Fruit fly (Drosophila melanogaster) whole organism, wandering third instar larva: Measurements from ENCODE around the gene CG33689.

Experiments used
- Myc ChIP-seq: fragments of >200 bp; optimal IDR thresholded peaks from 2 replicates; lab custom pipeline; 2017
- Rel ChIP-seq, 2 experiments: fragments of 200-800 bp; sonication (Bioruptor generic) in 1 of 2; optimal IDR thresholded peaks; 2 replicates in 1 of 2; 3 replicates in 1 of 2; lab custom pipeline; 2016 to 2019; ENCODE audit warnings: mild to moderate bottlenecking in 2 of 2, missing biosample characterization in 2 of 2, missing genetic modification characterization in 2 of 2, moderate library complexity in 1 of 2
- br ChIP-seq: fragments of 200-800 bp; sonication (Bioruptor generic); optimal IDR thresholded peaks from 2 replicates; lab custom pipeline; 2016; ENCODE audit warnings: missing biosample characterization, missing genetic modification characterization
- h ChIP-seq: fragments of 200-800 bp; sonication (Bioruptor generic); optimal IDR thresholded peaks from 3 replicates; lab custom pipeline; 2016; ENCODE audit warnings: missing biosample characterization, mild to moderate bottlenecking, missing genetic modification characterization
- lola ChIP-seq: fragments of >200 bp; optimal IDR thresholded peaks from 2 replicates; lab custom pipeline; 2017; ENCODE audit warnings: missing biosample characterization, missing genetic modification characterization
- psq ChIP-seq: fragments of 200-800 bp; sonication (Bioruptor generic); optimal IDR thresholded peaks from 3 replicates; lab custom pipeline; 2017; ENCODE audit warnings: missing biosample characterization, mild to moderate bottlenecking, missing genetic modification characterization, moderate library complexity

- TF ChIP-seq Rel (GFP tag; optimal IDR thresholded peaks at IDR 0.05; lab: Kevin White, UChicago), result no peak
- no peak for TF ChIP-seq Rel (tag; optimal IDR thresholded peaks at IDR 0.05; lab: Kevin White, UChicago)
- no peak for TF ChIP-seq psq (GFP tag; lab: Kevin White, UChicago)
- no peak for TF ChIP-seq Myc (lab: Kevin White, UChicago)
- TF ChIP-seq br (GFP tag; lab: Kevin White, UChicago), result no peak
- no peak for TF ChIP-seq lola
- no peak for TF ChIP-seq h (GFP tag; lab: Kevin White, UChicago)
Measured at dm6 chr3L:16158322-16158721, 41.7 kb upstream of the CG33689 start.
